Worm (Caenorhabditis elegans): ENCODE results near the gene R02F11.3.

DNA sequence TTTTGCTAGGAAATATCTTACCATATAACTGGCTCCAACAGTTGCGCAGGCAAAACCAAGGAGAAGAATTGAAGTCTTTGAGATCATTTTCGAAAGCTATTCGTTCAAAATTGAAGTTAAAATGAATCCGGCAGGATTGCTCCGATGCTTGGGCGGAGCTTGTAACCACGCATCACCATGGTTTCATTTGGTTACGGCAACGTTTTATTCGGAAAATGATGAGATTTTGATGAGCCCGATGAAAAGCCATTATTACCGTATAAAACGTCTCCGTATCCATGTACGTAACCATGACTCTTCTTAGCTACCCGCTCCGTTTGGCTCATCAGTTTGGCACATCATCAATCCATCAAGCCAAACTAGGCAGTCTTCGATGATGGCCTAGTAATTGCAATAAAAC lies 35.4 kb upstream of the R02F11.3 start, which contains the start of gene cwp-1:
- no peak for TF ChIP-seq elt-3 (tag; optimal IDR thresholded peaks at IDR 0.05)
- TF ChIP-seq unc-62 (GFP tag; optimal IDR thresholded peaks at IDR 0.05) = no peak
